Fruit fly (Drosophila melanogaster) whole organism, embryonic: ENCODE data around the gene CG15818.

Experiments
- CG10543 ChIP-seq: fragments of 200-800 bp; sonication (Bioruptor generic); optimal IDR thresholded peaks from 3 replicates; lab custom pipeline; 2017; ENCODE audit warnings: missing biosample characterization, mild to moderate bottlenecking, missing genetic modification characterization, moderate library complexity
- CG11093 ChIP-seq: fragments of 200-800 bp; sonication (Bioruptor generic); IDR thresholded peaks from 3 replicates; pipeline ENCODE4 v1.3.6; 2022; ENCODE audit warnings: missing biosample characterization, missing genetic modification characterization
- CG11247 ChIP-seq: fragments of 200-800 bp; sonication (Bioruptor generic); IDR thresholded peaks from 2 replicates; pipeline ENCODE4 v1.3.6; 2022; ENCODE audit warnings: missing biosample characterization, missing genetic modification characterization
- CG12769 ChIP-seq: fragments of 200-800 bp; sonication (Bioruptor generic); optimal IDR thresholded peaks from 2 replicates; lab custom pipeline; 2019; ENCODE audit warnings: missing biosample characterization, mild to moderate bottlenecking, missing genetic modification characterization, moderate library complexity
- CG16779 ChIP-seq: fragments of 200-800 bp; sonication (Bioruptor generic); IDR thresholded peaks from 2 replicates; pipeline ENCODE4 v1.3.6; 2022; ENCODE audit warnings: missing biosample characterization, missing genetic modification characterization
- CG1832 ChIP-seq: fragments of 200-800 bp; sonication (Bioruptor generic); optimal IDR thresholded peaks from 2 replicates; lab custom pipeline; 2017; ENCODE audit warnings: missing biosample characterization, mild to moderate bottlenecking, missing genetic modification characterization, inconsistent platforms
- CG18599 ChIP-seq: fragments of 200-800 bp; sonication (Bioruptor generic); optimal IDR thresholded peaks from 3 replicates; lab custom pipeline; 2017; ENCODE audit warnings: missing biosample characterization, missing genetic modification characterization, mild to moderate bottlenecking, moderate library complexity, missing genetic modification reagents
- CG30431 ChIP-seq: fragments of 200-800 bp; sonication (Bioruptor generic); optimal IDR thresholded peaks from 2 replicates; lab custom pipeline; 2017; ENCODE audit warnings: missing biosample characterization, missing genetic modification characterization
- CG3163 ChIP-seq: fragments of 200-800 bp; sonication (Bioruptor generic); optimal IDR thresholded peaks from 3 replicates; lab custom pipeline; 2016; ENCODE audit warnings: missing biosample characterization, missing genetic modification characterization
- CG33557 ChIP-seq: fragments of 200-800 bp; sonication (Bioruptor generic); optimal IDR thresholded peaks from 2 replicates; lab custom pipeline; 2019; ENCODE audit warnings: missing biosample characterization, mild to moderate bottlenecking, missing genetic modification characterization, moderate library complexity
- CG42726 ChIP-seq: fragments of 200-800 bp; sonication (Bioruptor generic); IDR thresholded peaks from 2 replicates; pipeline ENCODE4 v1.3.6; 2022; ENCODE audit warnings: missing biosample characterization, missing genetic modification characterization; ENCODE audit not compliant: partially characterized antibody
- CG43689 ChIP-seq: fragments of 200-800 bp; sonication (Bioruptor generic); IDR thresholded peaks from 2 replicates; pipeline ENCODE4 v1.3.6; 2022; ENCODE audit warnings: missing biosample characterization, missing genetic modification characterization
- CG7372 ChIP-seq: fragments of 200-800 bp; sonication (Bioruptor generic); IDR thresholded peaks from 2 replicates; pipeline ENCODE4 v1.3.6; 2022; ENCODE audit warnings: missing biosample characterization, missing genetic modification characterization
- CG7963 ChIP-seq: fragments of 200-800 bp; sonication (Bioruptor generic); IDR thresholded peaks from 3 replicates; pipeline ENCODE4 v1.3.6; 2022; ENCODE audit warnings: missing biosample characterization, missing genetic modification characterization; ENCODE audit not compliant: partially characterized antibody
- CG8089 ChIP-seq: fragments of 200-800 bp; sonication (Bioruptor generic); optimal IDR thresholded peaks from 3 replicates; lab custom pipeline; 2016; ENCODE audit warnings: missing biosample characterization, missing genetic modification characterization
- CTCF ChIP-seq: fragments of 200-800 bp; sonication (Bioruptor generic); optimal IDR thresholded peaks from 2 replicates; lab custom pipeline; 2017; ENCODE audit warnings: missing biosample characterization, mild to moderate bottlenecking, missing genetic modification characterization, moderate library complexity
- Dbx ChIP-seq: fragments of 200-800 bp; sonication (Bioruptor generic); IDR thresholded peaks from 3 replicates; pipeline ENCODE4 v1.3.6; 2022; ENCODE audit warnings: missing biosample characterization, missing genetic modification characterization
- Dek ChIP-seq: fragments of 200-800 bp; sonication (Bioruptor generic); optimal IDR thresholded peaks from 3 replicates; lab custom pipeline; 2019; ENCODE audit warnings: missing biosample characterization, mild to moderate bottlenecking, missing genetic modification characterization, moderate library complexity
- Dip2 ChIP-seq: fragments of 200-800 bp; sonication (Bioruptor generic); IDR thresholded peaks from 2 replicates; pipeline ENCODE4 v1.3.6; 2022; ENCODE audit warnings: missing biosample characterization, missing genetic modification characterization
- Dref ChIP-seq: fragments of 200-800 bp; sonication (Bioruptor generic); IDR thresholded peaks from 2 replicates; pipeline ENCODE4 v1.3.6; 2022; ENCODE audit warnings: missing biosample characterization, missing genetic modification characterization
- ERR ChIP-seq: fragments of 200-800 bp; sonication (Bioruptor generic); optimal IDR thresholded peaks from 2 replicates; lab custom pipeline; 2016; ENCODE audit warnings: missing biosample characterization, missing genetic modification characterization
- Ets97D ChIP-seq: fragments of 200-800 bp; sonication (Bioruptor generic); optimal IDR thresholded peaks from 3 replicates; lab custom pipeline; 2016; ENCODE audit warnings: missing biosample characterization, missing genetic modification characterization
- Fer2 ChIP-seq: fragments of 200-800 bp; sonication (Bioruptor generic); optimal IDR thresholded peaks from 2 replicates; lab custom pipeline; 2018; ENCODE audit warnings: missing biosample characterization, mild to moderate bottlenecking, missing genetic modification characterization, moderate library complexity
- Mad ChIP-seq: fragments of 200-800 bp; sonication (Bioruptor generic); optimal IDR thresholded peaks from 2 replicates; lab custom pipeline; 2016; ENCODE audit warnings: missing biosample characterization, missing genetic modification characterization
- Max ChIP-seq: fragments of 200-800 bp; sonication (Bioruptor generic); optimal IDR thresholded peaks from 2 replicates; lab custom pipeline; 2016; ENCODE audit warnings: missing biosample characterization, mild to moderate bottlenecking, missing genetic modification characterization
- Med ChIP-seq: fragments of 200-800 bp; sonication (Bioruptor generic); peaks from one replicate; lab custom pipeline; 2016; ENCODE audit warnings: missing biosample characterization, missing genetic modification characterization, mild to moderate bottlenecking, inconsistent platforms, moderate library complexity
- Pdp1 ChIP-seq, 2 experiments: fragments of 200-800 bp; sonication (Bioruptor generic); optimal IDR thresholded peaks; 3 replicates each; lab custom pipeline; 2016; ENCODE audit warnings: missing biosample characterization in 2 of 2, missing genetic modification characterization in 2 of 2, mild to moderate bottlenecking in 1 of 2, moderate library complexity in 1 of 2
- TFAM ChIP-seq: fragments of 200-800 bp; sonication (Bioruptor generic); optimal IDR thresholded peaks from 2 replicates; lab custom pipeline; 2017; ENCODE audit warnings: missing biosample characterization, missing genetic modification characterization, inconsistent platforms
- ara ChIP-seq: fragments of 200-800 bp; sonication (Bioruptor generic); IDR thresholded peaks from 2 replicates; pipeline ENCODE4 v1.3.6; 2022; ENCODE audit warnings: missing biosample characterization, missing genetic modification characterization
- bigmax ChIP-seq: fragments of 200-800 bp; sonication (Bioruptor generic); optimal IDR thresholded peaks from 2 replicates; lab custom pipeline; 2018; ENCODE audit warnings: missing biosample characterization, mild to moderate bottlenecking, missing genetic modification characterization
- ewg ChIP-seq: fragments of 200-800 bp; sonication (Bioruptor generic); optimal IDR thresholded peaks from 3 replicates; lab custom pipeline; 2017; ENCODE audit warnings: mild to moderate bottlenecking, missing biosample characterization, missing genetic modification reagents, missing genetic modification characterization
- gcm ChIP-seq: fragments of 200-800 bp; sonication (Bioruptor generic); optimal IDR thresholded peaks from 2 replicates; lab custom pipeline; 2019; ENCODE audit warnings: missing biosample characterization, mild to moderate bottlenecking, missing genetic modification characterization, moderate library complexity
- hbn ChIP-seq: fragments of 200-800 bp; sonication (Bioruptor generic); IDR thresholded peaks from 2 replicates; pipeline ENCODE4 v1.3.6; 2022; ENCODE audit warnings: missing biosample characterization, missing genetic modification characterization; ENCODE audit not compliant: partially characterized antibody
- kah ChIP-seq: fragments of 200-800 bp; sonication (Bioruptor generic); optimal IDR thresholded peaks from 2 replicates; lab custom pipeline; 2018; ENCODE audit warnings: missing biosample characterization, mild to moderate bottlenecking, missing genetic modification characterization
- p53 ChIP-seq: fragments of 200-800 bp; sonication (Bioruptor generic); optimal IDR thresholded peaks from 2 replicates; lab custom pipeline; 2016; ENCODE audit warnings: missing biosample characterization, missing genetic modification characterization
- prd ChIP-seq, 3 experiments: fragments of >200 bp in 2 of 3; fragments of 200-800 bp in 1 of 3; sonication (Bioruptor generic) in 1 of 3; optimal IDR thresholded peaks in 2 of 3; IDR thresholded peaks in 1 of 3; 2 replicates in 2 of 3; 3 replicates in 1 of 3; pipeline versions ENCODE4 v1.3.6 to Lab custom; 2017 to 2022; ENCODE audit warnings: missing biosample characterization in 1 of 3, missing genetic modification characterization in 1 of 3
- repo ChIP-seq: fragments of 200-800 bp; sonication (Bioruptor generic); optimal IDR thresholded peaks from 2 replicates; lab custom pipeline; 2016; ENCODE audit warnings: missing biosample characterization, missing genetic modification characterization
- sd ChIP-seq: fragments of 200-800 bp; sonication (Bioruptor generic); optimal IDR thresholded peaks from 3 replicates; lab custom pipeline; 2018; ENCODE audit warnings: missing biosample characterization, mild to moderate bottlenecking, missing genetic modification characterization, moderate library complexity
- sens ChIP-seq: fragments of 200-800 bp; sonication (Bioruptor generic); peaks from one replicate; lab custom pipeline; 2016; ENCODE audit warnings: missing biosample characterization, missing genetic modification characterization
- sr ChIP-seq: fragments of 200-800 bp; sonication (Bioruptor generic); IDR thresholded peaks from 3 replicates; pipeline ENCODE4 v1.3.6; 2022; ENCODE audit warnings: missing biosample characterization, missing genetic modification characterization
- stc ChIP-seq: fragments of 200-800 bp; sonication (Bioruptor generic); IDR thresholded peaks from 2 replicates; pipeline ENCODE4 v1.3.6; 2022; ENCODE audit warnings: missing biosample characterization, missing genetic modification characterization
- stwl ChIP-seq: fragments of 200-800 bp; sonication (Bioruptor generic); optimal IDR thresholded peaks from 3 replicates; lab custom pipeline; 2018; ENCODE audit warnings: missing biosample characterization, mild to moderate bottlenecking, missing genetic modification characterization, moderate library complexity
- tgo ChIP-seq: fragments of 200-800 bp; sonication (Bioruptor generic); IDR thresholded peaks from 3 replicates; pipeline ENCODE4 v1.3.6; 2022; ENCODE audit warnings: missing biosample characterization, missing genetic modification characterization
- wek ChIP-seq: fragments of 200-800 bp; sonication (Bioruptor generic); optimal IDR thresholded peaks from 3 replicates; lab custom pipeline; 2018; ENCODE audit warnings: missing biosample characterization, mild to moderate bottlenecking, missing genetic modification characterization, moderate library complexity
- wor ChIP-seq: fragments of 200-800 bp; sonication (Bioruptor generic); IDR thresholded peaks from 2 replicates; pipeline ENCODE4 v1.3.6; 2022; ENCODE audit warnings: missing biosample characterization, missing genetic modification characterization
- zen2 ChIP-seq: fragments of 200-800 bp; sonication (Bioruptor generic); IDR thresholded peaks from 3 replicates; pipeline ENCODE4 v1.3.6; 2022; ENCODE audit warnings: missing biosample characterization, missing genetic modification characterization; ENCODE audit not compliant: partially characterized antibody
- zfh1 ChIP-seq: fragments of 200-800 bp; sonication (Bioruptor generic); IDR thresholded peaks from 3 replicates; pipeline ENCODE4 v1.3.6; 2022; ENCODE audit warnings: missing biosample characterization, missing genetic modification characterization

CG15818 gene

dm6 chr2L:7404923-7405322 is 5.8 kb upstream of the CG15818 start, which contains the start of gene CG5177 (continued):
- no peak for TF ChIP-seq ewg
- TF ChIP-seq Ets97D = no peak
- no peak for TF ChIP-seq Dek (tag; lab: Kevin White, UChicago)
- TF ChIP-seq wek (GFP tag; lab: Kevin White, UChicago) = no peak
- peak; percentile 61 for TF ChIP-seq CG10543
- no peak for TF ChIP-seq CG33557 (GFP tag; lab: Kevin White, UChicago)
- peak; percentile 27 for TF ChIP-seq stwl (tag; lab: Kevin White, UChicago)
- TF ChIP-seq sens = peak; percentile 52
- no peak for TF ChIP-seq Fer2 (tag; lab: Kevin White, UChicago)
- TF ChIP-seq p53 (GFP tag; lab: Kevin White, UChicago) = no peak
- TF ChIP-seq bigmax (GFP tag; lab: Kevin White, UChicago) = no peak
- TF ChIP-seq TFAM (GFP tag; lab: Kevin White, UChicago) = no peak
- peak; percentile 79 for TF ChIP-seq sd (tag; lab: Kevin White, UChicago)
- TF ChIP-seq CG18599 (GFP tag; lab: Kevin White, UChicago) = no peak
- no peak for TF ChIP-seq Max
- TF ChIP-seq prd (optimal IDR thresholded peaks at IDR 0.05; lab: Kevin White, UChicago) = no peak
- no peak for TF ChIP-seq prd (GFP tag; IDR thresholded peaks at IDR 0.05; lab: Robert Waterston, UW)
- no peak for TF ChIP-seq CG11093 (GFP tag; lab: Robert Waterston, UW)
- TF ChIP-seq CG3163 (GFP tag; lab: Kevin White, UChicago) = no peak
- TF ChIP-seq CG42726 (GFP tag; lab: Robert Waterston, UW) = no peak
- no peak for TF ChIP-seq CTCF (GFP tag; lab: Kevin White, UChicago)
- TF ChIP-seq CG30431 (GFP tag; lab: Kevin White, UChicago) = no peak
- no peak for TF ChIP-seq CG7372 (GFP tag; lab: Robert Waterston, UW)
- TF ChIP-seq, all 482 proteins: peak for 7

- TF ChIP-seq hbn (GFP tag; lab: Robert Waterston, UW) (no peak), CG12769 (peak; percentile 15), Dip2 (GFP tag; lab: Robert Waterston, UW) (no peak), CG16779 (GFP tag; lab: Robert Waterston, UW) (no peak), bigmax (GFP tag; lab: Kevin White, UChicago) (no peak), Pdp1 (GFP tag; optimal IDR thresholded peaks at IDR 0.05; lab: Kevin White, UChicago) (peak in 1 of 2 experiments; percentile 48), CG7963 (GFP tag; lab: Robert Waterston, UW) (no peak), sd (tag; lab: Kevin White, UChicago) (peak; percentile 85), wek (GFP tag; lab: Kevin White, UChicago) (no peak), CG43689 (GFP tag; lab: Robert Waterston, UW) (no peak), CG8089 (GFP tag; lab: Kevin White, UChicago) (no peak), zen2 (GFP tag; lab: Robert Waterston, UW) (no peak), sr (GFP tag; lab: Robert Waterston, UW) (peak; percentile 79)
- TF ChIP-seq, all 482 proteins: peak for 4
Measured at dm6 chr2L:7407638-7408037, 3.1 kb upstream of the CG15818 start.

dm6 chr2L:7409007-7409406 is 1.7 kb upstream of the CG15818 start:
- TF ChIP-seq ara (GFP tag; lab: Robert Waterston, UW) (0 out of 2 replicates have a peak, but pooled peaks have one; percentile 29), ERR (no peak), Mad (GFP tag; lab: Kevin White, UChicago) (no peak), wor (GFP tag; lab: Robert Waterston, UW) (no peak), prd (optimal IDR thresholded peaks at IDR 0.05; lab: Kevin White, UChicago) (no peak), prd (GFP tag; IDR thresholded peaks at IDR 0.05; lab: Robert Waterston, UW) (0 out of 3 replicates have a peak, but pooled peaks have one; percentile 15), CG43689 (GFP tag; lab: Robert Waterston, UW) (no peak), Dref (GFP tag; lab: Robert Waterston, UW) (peak; percentile 14; the same call in 1 of the 2 replicates), zfh1 (GFP tag; lab: Robert Waterston, UW) (0 out of 3 replicates have a peak, but pooled peaks have one; percentile 11), kah (GFP tag; lab: Kevin White, UChicago) (no peak), gcm (no peak), CG11247 (peak; percentile 24; the same call in 1 of the 2 replicates), Med (GFP tag; lab: Kevin White, UChicago) (peak; percentile 84), CG1832 (peak; percentile 16), Dbx (GFP tag; lab: Robert Waterston, UW) (peak; percentile 18; the same call in 1 of the 3 replicates), stc (GFP tag; lab: Robert Waterston, UW) (0 out of 2 replicates have a peak, but pooled peaks have one; percentile 26), repo (peak; percentile 22), tgo (GFP tag; lab: Robert Waterston, UW) (no peak)
